Worm (Caenorhabditis elegans): ENCODE measurements around the gene cdk-12.

ce11 chrIII:4349799-4350198, 17.0 kb downstream of the cdk-12 start, which contains the start of gene B0285.6:
- TF ChIP-seq him-1 (tag; optimal IDR thresholded peaks at IDR 0.05) (no peak), dao-5 (tag; optimal IDR thresholded peaks at IDR 0.05) (no peak)
